Worm (Caenorhabditis elegans) whole organism, young adult: Measurements from ENCODE around the gene C14A6.7.

ENCODE experiments used
- aptf-3 ChIP-seq: fragments of 200-800 bp; sonication (Bioruptor generic); IDR thresholded peaks from 2 replicates; pipeline ENCODE4 v1.3.6; 2022; ENCODE audit warnings: missing genetic modification characterization, missing compliant biosample characterization
- cebp-2 ChIP-seq: fragments of 200-800 bp; sonication (Bioruptor generic); IDR thresholded peaks from 2 replicates; pipeline ENCODE4 v1.3.6; 2022; ENCODE audit warnings: missing genetic modification characterization, missing compliant biosample characterization
- mes-4 ChIP-seq: sonication (generic microtip); optimal IDR thresholded peaks from 2 replicates; lab custom pipeline; 2016; ENCODE audit warnings: missing genotype, missing genetic modification characterization, missing compliant biosample characterization
- nhr-90 ChIP-seq: sonication (generic microtip); optimal IDR thresholded peaks from 2 replicates; lab custom pipeline; 2016; ENCODE audit warnings: missing genotype, mild to moderate bottlenecking, missing genetic modification characterization, missing compliant biosample characterization
- repo-1 ChIP-seq: sonication (generic microtip); optimal IDR thresholded peaks from 2 replicates; lab custom pipeline; 2017; ENCODE audit warnings: mild to moderate bottlenecking, missing genetic modification characterization, missing compliant biosample characterization

The C14A6.7 gene

DNA sequence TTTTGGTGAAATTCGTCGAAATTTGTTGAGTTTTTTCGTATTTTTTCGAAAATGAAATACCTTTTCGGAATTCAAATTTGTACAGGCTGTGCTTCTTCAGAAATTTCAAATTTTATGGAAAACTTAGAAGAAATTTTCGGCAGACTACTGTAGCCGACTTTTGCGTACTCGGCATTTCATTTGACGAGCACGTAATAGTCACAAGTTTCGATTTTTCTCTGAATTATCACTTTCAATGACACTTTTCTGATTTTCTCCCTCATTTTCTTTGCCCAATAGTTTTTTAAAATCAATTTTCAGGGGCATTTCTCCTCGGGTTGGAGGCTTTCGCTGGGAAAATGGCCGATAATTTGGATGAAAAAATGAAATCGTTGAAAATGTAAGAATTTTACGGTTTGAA, 44.5 kb downstream of the C14A6.7 start, which contains the start of gene fbxa-107:
Gene fbxa-107, plus strand, starts transcription at position 301 of the 400 bp plus-strand sequence.
- TF ChIP-seq cebp-2 (GFP tag; lab: Robert Waterston, UW) (no peak), aptf-3 (no peak), mes-4 (tag; lab: Kevin White, UChicago) (no peak), repo-1 (tag; lab: Kevin White, UChicago) (no peak), nhr-90 (no peak)
